Worm (Caenorhabditis elegans) whole organism, L4 larva: ENCODE data around the gene srz-70.

Source experiments
- D1046.2 ChIP-seq: fragments of 200-800 bp; sonication (Bioruptor generic); IDR thresholded peaks from 2 replicates; pipeline ENCODE4 v1.3.6; 2022; ENCODE audit warnings: missing genetic modification characterization, missing compliant biosample characterization
- F26F4.8 ChIP-seq: fragments of 200-800 bp; sonication (Bioruptor generic); conservative IDR thresholded peaks from 2 replicates; pipeline ENCODE4 v1.3.6; 2022; ENCODE audit warnings: missing genetic modification characterization, missing compliant biosample characterization
- F44E2.7 ChIP-seq: fragments of 200-800 bp; sonication (Bioruptor generic); IDR thresholded peaks from 2 replicates; pipeline ENCODE4 v2.1.2; 2022; ENCODE audit warnings: missing genetic modification characterization, missing compliant biosample characterization
- F49E8.2 ChIP-seq: sonication (generic microtip); optimal IDR thresholded peaks from 2 replicates; lab custom pipeline; 2016; ENCODE audit warnings: missing compliant biosample characterization, mild to moderate bottlenecking, missing genetic modification characterization, borderline replicate concordance
- T26A8.4 ChIP-seq: fragments of 200-800 bp; sonication (Bioruptor generic); IDR thresholded peaks from 2 replicates; pipeline ENCODE4 v1.3.6; 2022; ENCODE audit warnings: missing genetic modification characterization, missing compliant biosample characterization
- arid-1 ChIP-seq: fragments of 200-800 bp; sonication (Bioruptor generic); conservative IDR thresholded peaks from 2 replicates; pipeline ENCODE4 v1.3.6; 2022; ENCODE audit warnings: missing genetic modification reagents, missing genetic modification characterization, missing compliant biosample characterization
- attf-4 ChIP-seq: sonication (generic microtip); optimal IDR thresholded peaks from 3 replicates; lab custom pipeline; 2017; ENCODE audit warnings: missing biosample characterization, missing genetic modification characterization
- ceh-28 ChIP-seq: fragments of 150-350 bp; optimal IDR thresholded peaks from 2 replicates; lab custom pipeline; 2014; ENCODE audit warnings: missing biosample characterization, missing genetic modification reagents, missing genetic modification characterization
- ceh-32 ChIP-seq: sonication (generic microtip); optimal IDR thresholded peaks from 2 replicates; lab custom pipeline; 2016; ENCODE audit warnings: mild to moderate bottlenecking, missing genetic modification characterization, missing compliant biosample characterization; ENCODE audit not compliant: poor library complexity
- ceh-44 ChIP-seq: fragments of 200-800 bp; sonication (Bioruptor generic); IDR thresholded peaks from 2 replicates; pipeline ENCODE4 v1.3.6; 2022; ENCODE audit warnings: missing genetic modification reagents, missing genetic modification characterization, missing compliant biosample characterization
- cey-2 ChIP-seq: sonication (generic microtip); optimal IDR thresholded peaks from 3 replicates; lab custom pipeline; 2017; ENCODE audit warnings: missing genetic modification characterization, mild to moderate bottlenecking, missing compliant biosample characterization, antibody characterized with exemption, borderline replicate concordance; ENCODE audit not compliant: insufficient read depth
- ctbp-1 ChIP-seq: fragments of 200-800 bp; sonication (Bioruptor generic); IDR thresholded peaks from 2 replicates; pipeline ENCODE4 v1.3.6; 2022; ENCODE audit warnings: missing genetic modification reagents, missing genetic modification characterization, missing compliant biosample characterization
- daf-12 ChIP-seq: fragments of 150-350 bp; optimal IDR thresholded peaks from 2 replicates; lab custom pipeline; 2014; ENCODE audit warnings: missing biosample characterization, missing genetic modification reagents, missing genetic modification characterization
- daf-16 ChIP-seq, 3 experiments: sonication (generic microtip); optimal IDR thresholded peaks; 2 replicates each; lab custom pipeline; 2016 to 2017; ENCODE audit warnings: missing genetic modification characterization in 3 of 3, missing genetic modification reagents in 3 of 3, mild to moderate bottlenecking in 2 of 3, missing compliant biosample characterization in 2 of 3, missing biosample characterization in 1 of 3, moderate library complexity in 1 of 3
- dmd-6 ChIP-seq: fragments of 200-800 bp; sonication (Bioruptor generic); IDR thresholded peaks from 2 replicates; pipeline ENCODE4 v1.3.6; 2022; ENCODE audit warnings: missing genetic modification reagents, missing genetic modification characterization, missing compliant biosample characterization
- dmd-8 ChIP-seq: fragments of 200-800 bp; sonication (Bioruptor generic); IDR thresholded peaks from 2 replicates; pipeline ENCODE4 v1.3.6; 2022; ENCODE audit warnings: missing genetic modification characterization, missing compliant biosample characterization
- dpl-1 ChIP-seq: fragments of 150-350 bp; optimal IDR thresholded peaks from 2 replicates; lab custom pipeline; 2014; ENCODE audit warnings: missing biosample characterization, missing genetic modification reagents, missing genetic modification characterization
- duxl-1 ChIP-seq: sonication (generic microtip); optimal IDR thresholded peaks from 2 replicates; lab custom pipeline; 2016; ENCODE audit warnings: mild to moderate bottlenecking, missing genetic modification characterization, moderate library complexity, missing compliant biosample characterization; ENCODE audit not compliant: poor library complexity
- egl-27 ChIP-seq: sonication (generic microtip); optimal IDR thresholded peaks from 3 replicates; lab custom pipeline; 2017; ENCODE audit warnings: missing biosample characterization, missing genetic modification reagents, missing genetic modification characterization
- egl-43 ChIP-seq: fragments of 200-800 bp; sonication (Bioruptor generic); IDR thresholded peaks from 2 replicates; pipeline ENCODE4 v1.3.6; 2022; ENCODE audit warnings: missing genetic modification reagents, missing genetic modification characterization, missing compliant biosample characterization
- hlh-11 ChIP-seq: fragments of 200-800 bp; sonication (Bioruptor generic); optimal IDR thresholded peaks from 2 replicates; lab custom pipeline; 2018; ENCODE audit warnings: mild to moderate bottlenecking, missing genetic modification characterization, missing compliant biosample characterization
- hlh-30 ChIP-seq: sonication (generic microtip); optimal IDR thresholded peaks from 2 replicates; lab custom pipeline; 2017; ENCODE audit warnings: antibody characterized with exemption, mild to moderate bottlenecking, missing genetic modification characterization, missing compliant biosample characterization; ENCODE audit not compliant: insufficient read depth
- lin-13 ChIP-seq: fragments of 150-350 bp; optimal IDR thresholded peaks from 2 replicates; lab custom pipeline; 2014; ENCODE audit warnings: missing biosample characterization, missing genetic modification reagents, missing genetic modification characterization
- lir-3 ChIP-seq: sonication (generic microtip); optimal IDR thresholded peaks from 2 replicates; lab custom pipeline; 2016; ENCODE audit warnings: mild to moderate bottlenecking, missing genetic modification characterization, missing compliant biosample characterization
- lsy-2 ChIP-seq, 2 experiments: fragments of 150-350 bp in 1 of 2; sonication (generic microtip) in 1 of 2; optimal IDR thresholded peaks; 2 replicates each; lab custom pipeline; 2014 to 2017; ENCODE audit warnings: missing biosample characterization in 2 of 2, missing genetic modification characterization in 2 of 2
- mdt-29 ChIP-seq: fragments of 200-800 bp; sonication (Bioruptor generic); IDR thresholded peaks from 2 replicates; pipeline ENCODE4 v1.3.6; 2022; ENCODE audit warnings: missing genetic modification reagents, missing genetic modification characterization, missing compliant biosample characterization
- mep-1 ChIP-seq: fragments of 150-350 bp; sonication (generic microtip); optimal IDR thresholded peaks from 3 replicates; lab custom pipeline; 2014; ENCODE audit warnings: missing biosample characterization, missing genetic modification characterization
- mes-2 ChIP-seq: sonication (generic microtip); optimal IDR thresholded peaks from 2 replicates; lab custom pipeline; 2016; ENCODE audit warnings: missing genotype, mild to moderate bottlenecking, missing genetic modification characterization, missing compliant biosample characterization; ENCODE audit not compliant: poor library complexity, severe bottlenecking
- mxl-3 ChIP-seq: fragments of 200-800 bp; sonication (Bioruptor generic); optimal IDR thresholded peaks from 2 replicates; lab custom pipeline; 2018; ENCODE audit warnings: mild to moderate bottlenecking, missing genetic modification characterization, missing compliant biosample characterization
- nhr-10 ChIP-seq: fragments of 150-350 bp; optimal IDR thresholded peaks from 2 replicates; lab custom pipeline; 2014; ENCODE audit warnings: missing biosample characterization, missing genetic modification characterization
- nhr-237 ChIP-seq: sonication (generic microtip); optimal IDR thresholded peaks from 2 replicates; lab custom pipeline; 2017; ENCODE audit warnings: missing biosample characterization, missing genetic modification characterization
- nhr-28 ChIP-seq: fragments of 150-350 bp; optimal IDR thresholded peaks from 2 replicates; lab custom pipeline; 2014; ENCODE audit warnings: missing biosample characterization, missing genetic modification characterization
- nhr-42 ChIP-seq: fragments of 200-800 bp; sonication (Bioruptor generic); IDR thresholded peaks from 2 replicates; pipeline ENCODE4 v1.3.6; 2022; ENCODE audit warnings: missing genetic modification characterization, missing compliant biosample characterization
- nhr-77 ChIP-seq: fragments of 150-350 bp; optimal IDR thresholded peaks from 2 replicates; lab custom pipeline; 2014; ENCODE audit warnings: missing biosample characterization, missing genetic modification characterization
- pha-4 ChIP-seq, 2 experiments: fragments of 150-350 bp in 1 of 2; fragments of 200-800 bp in 1 of 2; sonication (Bioruptor generic) in 1 of 2; IDR thresholded peaks in 1 of 2; optimal IDR thresholded peaks in 1 of 2; 2 replicates each; pipeline versions ENCODE4 v1.3.6 to Lab custom; 2014 to 2022; ENCODE audit warnings: missing genetic modification characterization in 2 of 2, missing genetic modification reagents in 2 of 2, missing biosample characterization in 1 of 2, missing compliant biosample characterization in 1 of 2
- pqm-1 ChIP-seq: sonication (generic microtip); optimal IDR thresholded peaks from 2 replicates; lab custom pipeline; 2017; ENCODE audit warnings: missing biosample characterization, missing genetic modification characterization
- rbr-2 ChIP-seq: sonication (generic microtip); optimal IDR thresholded peaks from 2 replicates; lab custom pipeline; 2016; ENCODE audit warnings: missing genotype, missing genetic modification characterization, missing compliant biosample characterization
- set-16 ChIP-seq: fragments of 200-800 bp; sonication (Bioruptor generic); IDR thresholded peaks from 2 replicates; pipeline ENCODE4 v1.3.6; 2022; ENCODE audit warnings: missing genetic modification reagents, missing genetic modification characterization, missing compliant biosample characterization
- unc-39 ChIP-seq: sonication (generic microtip); optimal IDR thresholded peaks from 2 replicates; lab custom pipeline; 2017; ENCODE audit warnings: missing biosample characterization, missing genetic modification characterization
- zfp-3 ChIP-seq: fragments of 200-800 bp; sonication (Bioruptor generic); conservative IDR thresholded peaks from 2 replicates; pipeline ENCODE4 v1.3.6; 2022; ENCODE audit warnings: missing genetic modification reagents, missing genetic modification characterization, missing compliant biosample characterization

The srz-70 gene

ce11 chrIV:3515412-3516046, 36.7 kb upstream of the srz-70 start (continued):
- TF ChIP-seq T26A8.4 (GFP tag; lab: Robert Waterston, UW) (0 out of 2 replicates have a peak, but pooled peaks have one; percentile 12), hlh-30 (tag; lab: Kevin White, UChicago) (peak; percentile 60), hlh-11 (tag; lab: Kevin White, UChicago) (peak; percentile 51), nhr-28 (tag; lab: Kevin White, UChicago) (peak; percentile 18), mdt-29 (GFP tag; lab: Robert Waterston, UW) (no peak), ceh-28 (tag; lab: Kevin White, UChicago) (peak; percentile 50), nhr-237 (tag; lab: Kevin White, UChicago) (no peak), egl-27 (tag; lab: Kevin White, UChicago) (no peak), ceh-44 (GFP tag; lab: Robert Waterston, UW) (0 out of 2 replicates have a peak, but pooled peaks have one; percentile 6), F44E2.7 (GFP tag; lab: Robert Waterston, UW) (no peak), zfp-3 (GFP tag; lab: Robert Waterston, UW) (no peak), pqm-1 (tag; lab: Kevin White, UChicago) (no peak), ceh-32 (no peak), dpl-1 (GFP tag; lab: Kevin White, UChicago) (peak; percentile 42), F49E8.2 (tag; lab: Kevin White, UChicago) (no peak), unc-39 (tag; lab: Kevin White, UChicago) (no peak), lsy-2 (tag; optimal IDR thresholded peaks at IDR 0.05; lab: Kevin White, UChicago) (peak in 1 of 2 experiments; percentile 64), pha-4 (GFP tag; IDR thresholded peaks at IDR 0.05; lab: Robert Waterston, UW) (no peak), pha-4 (tag; optimal IDR thresholded peaks at IDR 0.05; lab: Kevin White, UChicago) (no peak), attf-4 (tag; lab: Kevin White, UChicago) (no peak), arid-1 (GFP tag; lab: Robert Waterston, UW) (no peak), dmd-6 (GFP tag; lab: Robert Waterston, UW) (peak; percentile 36; the same call in 1 of the 2 replicates), nhr-77 (tag; lab: Kevin White, UChicago) (no peak), egl-43 (GFP tag; lab: Robert Waterston, UW) (peak; percentile 68; the same call in 1 of the 2 replicates), D1046.2 (no peak), mxl-3 (GFP tag; lab: Kevin White, UChicago) (peak; percentile 43), mes-2 (peak; percentile 68), daf-16 (GFP tag; optimal IDR thresholded peaks at IDR 0.05; lab: Kevin White, UChicago) (no peak), daf-16 (tag; optimal IDR thresholded peaks at IDR 0.05; lab: Kevin White, UChicago) (no peak), set-16 (GFP tag; lab: Robert Waterston, UW) (peak; percentile 74), mep-1 (tag; lab: Kevin White, UChicago) (peak; percentile 60), ctbp-1 (GFP tag; lab: Robert Waterston, UW) (0 out of 2 replicates have a peak, but pooled peaks have one; percentile 26), nhr-10 (tag; lab: Kevin White, UChicago) (no peak), duxl-1 (tag; lab: Kevin White, UChicago) (no peak), rbr-2 (tag; lab: Kevin White, UChicago) (peak; percentile 63), dmd-8 (GFP tag; lab: Robert Waterston, UW) (no peak), nhr-42 (no peak), daf-12 (tag; lab: Kevin White, UChicago) (no peak), lin-13 (GFP tag; lab: Kevin White, UChicago) (no peak), lir-3 (tag; lab: Kevin White, UChicago) (no peak), cey-2 (no peak), F26F4.8 (no peak)
